Worm (Caenorhabditis elegans) whole organism, L2 larva: ENCODE data around the gene Y22D7AL.15.

Experiments
- Y55F3AM.14 ChIP-seq: fragments of 200-800 bp; sonication (Bioruptor generic); optimal IDR thresholded peaks from 2 replicates; lab custom pipeline; 2018; ENCODE audit warnings: mild to moderate bottlenecking, missing genetic modification characterization, missing compliant biosample characterization
- crh-2 ChIP-seq: sonication (generic microtip); optimal IDR thresholded peaks from 2 replicates; lab custom pipeline; 2017; ENCODE audit warnings: missing biosample characterization, missing genetic modification characterization
- gmeb-1 ChIP-seq: fragments of 150-350 bp; optimal IDR thresholded peaks from 2 replicates; lab custom pipeline; 2014; ENCODE audit warnings: missing biosample characterization, missing genetic modification characterization
- lin-13 ChIP-seq: fragments of 150-350 bp; optimal IDR thresholded peaks from 2 replicates; lab custom pipeline; 2014; ENCODE audit warnings: missing biosample characterization, missing genetic modification reagents, missing genetic modification characterization
- lin-39 ChIP-seq: fragments of 150-350 bp; optimal IDR thresholded peaks from 2 replicates; lab custom pipeline; 2014; ENCODE audit warnings: missing biosample characterization, missing genetic modification reagents, missing genetic modification characterization
- mab-5 ChIP-seq: fragments of 150-350 bp; optimal IDR thresholded peaks from 2 replicates; lab custom pipeline; 2014; ENCODE audit warnings: missing biosample characterization, missing genetic modification characterization
- mbf-1 ChIP-seq: sonication (generic microtip); optimal IDR thresholded peaks from 2 replicates; lab custom pipeline; 2017; ENCODE audit warnings: missing biosample characterization, missing genetic modification characterization
- mdl-1 ChIP-seq, 2 experiments: fragments of 150-350 bp in 1 of 2; sonication (generic microtip) in 1 of 2; optimal IDR thresholded peaks; 2 replicates each; lab custom pipeline; 2017; ENCODE audit warnings: missing biosample characterization in 2 of 2, missing genetic modification characterization in 2 of 2
- nhr-129 ChIP-seq: fragments of 150-350 bp; optimal IDR thresholded peaks from 2 replicates; lab custom pipeline; 2014; ENCODE audit warnings: missing biosample characterization, missing genetic modification characterization
- nhr-21 ChIP-seq: fragments of 150-350 bp; optimal IDR thresholded peaks from 2 replicates; lab custom pipeline; 2014; ENCODE audit warnings: missing biosample characterization, missing genetic modification characterization
- nhr-25 ChIP-seq: fragments of 150-350 bp; sonication (generic microtip); optimal IDR thresholded peaks from 3 replicates; lab custom pipeline; 2014; ENCODE audit warnings: missing biosample characterization, missing genetic modification characterization
- sem-4 ChIP-seq: fragments of 150-350 bp; optimal IDR thresholded peaks from 2 replicates; lab custom pipeline; 2014; ENCODE audit warnings: missing biosample characterization, missing genetic modification reagents, missing genetic modification characterization
- sma-3 ChIP-seq: sonication (generic microtip); optimal IDR thresholded peaks from 2 replicates; lab custom pipeline; 2016; ENCODE audit warnings: missing genetic modification reagents, missing genetic modification characterization, missing compliant biosample characterization
- unc-62 ChIP-seq: fragments of 150-350 bp; optimal IDR thresholded peaks from 2 replicates; lab custom pipeline; 2014; ENCODE audit warnings: missing biosample characterization, missing genetic modification reagents, missing genetic modification characterization
- ztf-11 ChIP-seq: sonication (generic microtip); optimal IDR thresholded peaks from 2 replicates; lab custom pipeline; 2017; ENCODE audit warnings: missing biosample characterization, missing genetic modification characterization

The Y22D7AL.15 gene

ce11 chrIII:1612974-1613568 is 46.6 kb downstream of the Y22D7AL.15 start:
- no peak for TF ChIP-seq nhr-25 (tag; lab: Kevin White, UChicago)
- no peak for TF ChIP-seq lin-39 (tag; lab: Kevin White, UChicago)
- no peak for TF ChIP-seq ztf-11
- no peak for TF ChIP-seq lin-13 (GFP tag; lab: Kevin White, UChicago)
- no peak for TF ChIP-seq mbf-1 (tag; lab: Kevin White, UChicago)
- no peak for TF ChIP-seq gmeb-1 (tag; lab: Kevin White, UChicago)
- TF ChIP-seq, all 48 proteins: peak for 0

- no peak for TF ChIP-seq crh-2 (tag; lab: Kevin White, UChicago)
- TF ChIP-seq sma-3 (GFP tag; lab: Kevin White, UChicago), result no peak
- no peak for TF ChIP-seq mdl-1 (tag; optimal IDR thresholded peaks at IDR 0.05; lab: Kevin White, UChicago)
- no peak for TF ChIP-seq sem-4 (tag; lab: Kevin White, UChicago)
- TF ChIP-seq unc-62 (GFP tag; lab: Kevin White, UChicago), result no peak
- no peak for TF ChIP-seq mbf-1 (tag; lab: Kevin White, UChicago)
- no peak for TF ChIP-seq gmeb-1 (tag; lab: Kevin White, UChicago)
- TF ChIP-seq Y55F3AM.14 (GFP tag; lab: Kevin White, UChicago), result no peak
- no peak for TF ChIP-seq nhr-129 (tag; lab: Kevin White, UChicago)
- no peak for TF ChIP-seq nhr-21 (tag; lab: Kevin White, UChicago)
- no peak for TF ChIP-seq mab-5 (tag; lab: Kevin White, UChicago)
Observed at ce11 chrIII:1610938-1611337, 48.7 kb downstream of the Y22D7AL.15 start.
